Fruit fly (Drosophila melanogaster) whole organism, wandering third instar larva: Measurements from ENCODE around the gene x16.

Experiments
- Abd-B ChIP-seq: fragments of >200 bp; optimal IDR thresholded peaks from 2 replicates; lab custom pipeline; 2017; ENCODE audit warnings: missing biosample characterization, missing genetic modification characterization
- CG32264 ChIP-seq: fragments of 200-800 bp; sonication (Bioruptor generic); optimal IDR thresholded peaks from 2 replicates; lab custom pipeline; 2016; ENCODE audit warnings: missing biosample characterization, missing genetic modification characterization
- CG9705 ChIP-seq: fragments of 200-800 bp; sonication (Bioruptor generic); optimal IDR thresholded peaks from 2 replicates; lab custom pipeline; 2018; ENCODE audit warnings: missing biosample characterization, mild to moderate bottlenecking, missing genetic modification characterization
- Dfd ChIP-seq: fragments of >200 bp; optimal IDR thresholded peaks from 2 replicates; lab custom pipeline; 2017; ENCODE audit warnings: missing biosample characterization, missing genetic modification characterization
- Dif ChIP-seq: fragments of 200-275, 200-300 bp; sonication (Bioruptor generic); optimal IDR thresholded peaks from 2 replicates; lab custom pipeline; 2018; ENCODE audit warnings: missing biosample characterization, missing genetic modification characterization; ENCODE audit not compliant: partially characterized antibody
- GATAd ChIP-seq: sonication (Bioruptor generic); optimal IDR thresholded peaks from 2 replicates; lab custom pipeline; 2016; ENCODE audit warnings: missing biosample characterization, missing genetic modification characterization
- HLH106 ChIP-seq: fragments of 200-800 bp; optimal IDR thresholded peaks from 3 replicates; lab custom pipeline; 2019; ENCODE audit warnings: missing biosample characterization, mild to moderate bottlenecking, missing genetic modification characterization, moderate library complexity
- Hr78 ChIP-seq: fragments of >200 bp; optimal IDR thresholded peaks from 2 replicates; lab custom pipeline; 2017; ENCODE audit warnings: missing biosample characterization, missing genetic modification characterization
- Hr83 ChIP-seq: fragments of 200-300 bp; sonication (Bioruptor generic); optimal IDR thresholded peaks from 2 replicates; lab custom pipeline; 2016; ENCODE audit warnings: missing biosample characterization, mild to moderate bottlenecking, missing genetic modification characterization, moderate library complexity; ENCODE audit not compliant: poor library complexity, severe bottlenecking
- Jra ChIP-seq: sonication (Bioruptor generic); optimal IDR thresholded peaks from 2 replicates; lab custom pipeline; 2016; ENCODE audit warnings: missing biosample characterization, missing genetic modification characterization
- Mio ChIP-seq: sonication (Bioruptor generic); optimal IDR thresholded peaks from 2 replicates; lab custom pipeline; 2016; ENCODE audit warnings: missing biosample characterization, missing genetic modification characterization
- Myc ChIP-seq: fragments of >200 bp; optimal IDR thresholded peaks from 2 replicates; lab custom pipeline; 2017
- N ChIP-seq: fragments of >200 bp; optimal IDR thresholded peaks from 2 replicates; lab custom pipeline; 2018; ENCODE audit warnings: missing biosample characterization, missing external identifiers, missing genetic modification characterization
- OdsH ChIP-seq: fragments of 200-800 bp; sonication (Bioruptor generic); optimal IDR thresholded peaks from 2 replicates; lab custom pipeline; 2016; ENCODE audit warnings: missing biosample characterization, mild to moderate bottlenecking, missing genetic modification characterization
- Rel ChIP-seq, 2 experiments: fragments of 200-800 bp; sonication (Bioruptor generic) in 1 of 2; optimal IDR thresholded peaks; 2 replicates in 1 of 2; 3 replicates in 1 of 2; lab custom pipeline; 2016 to 2019; ENCODE audit warnings: mild to moderate bottlenecking in 2 of 2, missing biosample characterization in 2 of 2, missing genetic modification characterization in 2 of 2, moderate library complexity in 1 of 2
- Sp1 ChIP-seq: fragments of 200-800 bp; sonication (Bioruptor generic); optimal IDR thresholded peaks from 3 replicates; lab custom pipeline; 2019; ENCODE audit warnings: missing biosample characterization, mild to moderate bottlenecking, missing genetic modification characterization, moderate library complexity
- br ChIP-seq: fragments of 200-800 bp; sonication (Bioruptor generic); optimal IDR thresholded peaks from 2 replicates; lab custom pipeline; 2016; ENCODE audit warnings: missing biosample characterization, missing genetic modification characterization
- brk ChIP-seq: fragments of 200-800 bp; sonication (Bioruptor generic); optimal IDR thresholded peaks from 2 replicates; lab custom pipeline; 2016; ENCODE audit warnings: missing biosample characterization, mild to moderate bottlenecking, missing genetic modification characterization
- dl ChIP-seq, 2 experiments: fragments of 175-275, 200-275 bp in 1 of 2; fragments of 200-275 bp in 1 of 2; sonication (Bioruptor generic); optimal IDR thresholded peaks; lab custom pipeline; 2018; ENCODE audit warnings: mild to moderate bottlenecking in 2 of 2, missing biosample characterization in 2 of 2, missing genetic modification characterization in 2 of 2, moderate library complexity in 2 of 2; ENCODE audit not compliant: partially characterized antibody in 2 of 2, insufficient read depth in 1 of 2
- dsf ChIP-seq: sonication (Bioruptor generic); optimal IDR thresholded peaks from 2 replicates; lab custom pipeline; 2016; ENCODE audit warnings: missing biosample characterization, missing genetic modification characterization, borderline replicate concordance
- ey ChIP-seq: fragments of 200-800 bp; sonication (Bioruptor generic); optimal IDR thresholded peaks from 2 replicates; lab custom pipeline; 2016; ENCODE audit warnings: missing biosample characterization, missing genetic modification characterization
- foxo ChIP-seq, 2 experiments: fragments of 200-800 bp; sonication (Bioruptor generic); optimal IDR thresholded peaks; 2 replicates in 1 of 2; 3 replicates in 1 of 2; lab custom pipeline; 2016 to 2017; ENCODE audit warnings: missing biosample characterization in 2 of 2, missing genetic modification characterization in 2 of 2
- h ChIP-seq: fragments of 200-800 bp; sonication (Bioruptor generic); optimal IDR thresholded peaks from 3 replicates; lab custom pipeline; 2016; ENCODE audit warnings: missing biosample characterization, mild to moderate bottlenecking, missing genetic modification characterization
- jim ChIP-seq: fragments of 175-275, 200-325 bp; sonication (Bioruptor generic); optimal IDR thresholded peaks from 2 replicates; lab custom pipeline; 2016; ENCODE audit warnings: missing biosample characterization, mild to moderate bottlenecking, missing genetic modification characterization
- lola ChIP-seq: fragments of >200 bp; optimal IDR thresholded peaks from 2 replicates; lab custom pipeline; 2017; ENCODE audit warnings: missing biosample characterization, missing genetic modification characterization
- pan ChIP-seq: fragments of >200 bp; optimal IDR thresholded peaks from 2 replicates; lab custom pipeline; 2017
- psq ChIP-seq: fragments of 200-800 bp; sonication (Bioruptor generic); optimal IDR thresholded peaks from 3 replicates; lab custom pipeline; 2017; ENCODE audit warnings: missing biosample characterization, mild to moderate bottlenecking, missing genetic modification characterization, moderate library complexity
- rgr ChIP-seq: fragments of 200-800 bp; sonication (Bioruptor generic); optimal IDR thresholded peaks from 3 replicates; lab custom pipeline; 2016; ENCODE audit warnings: missing biosample characterization, mild to moderate bottlenecking, missing genetic modification characterization
- sage ChIP-seq: fragments of 200-800 bp; sonication (Bioruptor generic); optimal IDR thresholded peaks from 2 replicates; lab custom pipeline; 2016; ENCODE audit warnings: missing biosample characterization, mild to moderate bottlenecking, missing genetic modification characterization
- sv ChIP-seq: fragments of 200-800 bp; sonication (Bioruptor generic); optimal IDR thresholded peaks from 3 replicates; lab custom pipeline; 2016; ENCODE audit warnings: missing biosample characterization, missing genetic modification characterization
- usp ChIP-seq: fragments of >200 bp; optimal IDR thresholded peaks from 2 replicates; lab custom pipeline; 2017; ENCODE audit warnings: missing biosample characterization, missing genetic modification characterization
- woc ChIP-seq: sonication (Bioruptor generic); optimal IDR thresholded peaks from 2 replicates; lab custom pipeline; 2016; ENCODE audit warnings: missing biosample characterization, mild to moderate bottlenecking, missing genetic modification characterization

The x16 gene

DNA sequence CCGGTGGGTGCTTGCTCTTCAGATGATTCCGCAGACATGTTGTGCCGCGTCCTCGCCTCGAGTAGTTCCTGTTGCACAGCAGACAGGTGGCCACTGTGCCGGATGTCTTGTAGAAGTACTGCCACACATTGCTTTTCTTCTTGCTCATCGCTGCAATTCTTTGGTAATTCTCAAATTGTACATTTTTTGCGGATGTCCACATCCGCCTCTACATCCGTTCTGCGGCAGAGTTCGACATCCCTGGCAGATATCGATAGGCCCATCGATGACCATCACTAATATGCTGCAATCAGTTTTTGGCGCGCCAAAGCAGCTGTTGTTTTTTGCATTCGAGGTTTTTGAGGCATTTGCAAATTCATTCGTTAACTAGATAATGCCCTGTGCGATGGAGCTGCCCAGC is 36.7 kb upstream of the x16 start, which contains the start of the genes CG13775 and CG3430:
Gene CG13775 (minus strand): TSS at position 226 of the 400 bp plus-strand sequence.
Gene CG3430 (plus strand): TSS at position 284 of the 400 bp plus-strand sequence.
- TF ChIP-seq sv (no peak), sage (GFP tag; lab: Kevin White, UChicago) (no peak), dsf (no peak), usp (no peak), Sp1 (no peak), Hr78 (GFP tag; lab: Kevin White, UChicago) (no peak), brk (GFP tag; lab: Kevin White, UChicago) (no peak), OdsH (GFP tag; lab: Kevin White, UChicago) (peak; percentile 5), Hr83 (GFP tag; lab: Kevin White, UChicago) (no peak), GATAd (no peak), lola (GFP tag; lab: Kevin White, UChicago) (no peak), Mio (GFP tag; lab: Kevin White, UChicago) (no peak), jim (GFP tag; lab: Kevin White, UChicago) (no peak), Abd-B (GFP tag; lab: Kevin White, UChicago) (no peak), Dif (no peak), pan (no peak), Myc (lab: Kevin White, UChicago) (peak; percentile 33), foxo (GFP tag; optimal IDR thresholded peaks at IDR 0.05; lab: Kevin White, UChicago) (no peak), Dfd (GFP tag; lab: Kevin White, UChicago) (no peak), CG32264 (no peak), HLH106 (tag; lab: Kevin White, UChicago) (peak; percentile 39), h (GFP tag; lab: Kevin White, UChicago) (no peak), ey (no peak), Rel (GFP tag; optimal IDR thresholded peaks at IDR 0.05; lab: Kevin White, UChicago) (no peak), Rel (tag; optimal IDR thresholded peaks at IDR 0.05; lab: Kevin White, UChicago) (no peak), rgr (GFP tag; lab: Kevin White, UChicago) (no peak), dl (GFP tag; optimal IDR thresholded peaks at IDR 0.05; lab: Kevin White, UChicago; ENCODE audit: insufficient read depth in 1 of 2, partially characterized antibody in 2 of 2) (no peak), N (GFP tag; lab: Kevin White, UChicago) (no peak), psq (GFP tag; lab: Kevin White, UChicago) (peak; percentile 0)

DNA sequence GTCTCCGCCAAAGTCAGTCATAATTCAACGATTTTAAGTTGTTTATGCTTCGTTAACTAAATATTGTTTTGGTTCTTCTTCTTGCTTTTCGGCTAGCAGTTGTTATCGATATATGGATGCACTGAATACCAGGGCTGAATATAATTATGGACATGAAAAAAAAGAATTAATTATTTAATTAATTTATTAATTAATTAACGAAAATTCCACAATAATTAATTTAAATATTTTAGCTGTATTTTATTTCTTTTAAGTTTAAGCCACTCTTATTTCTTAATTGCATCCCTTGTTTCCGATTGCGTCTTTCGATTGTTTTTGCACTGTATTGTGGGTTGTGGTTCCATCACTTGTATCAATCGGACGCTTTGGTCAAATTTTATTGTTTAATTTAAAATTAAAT is 30.1 kb upstream of the x16 start, which contains the start of the genes Gas41 and SA1:
Gene Gas41 (minus strand): TSS at position 112 of the 400 bp plus-strand sequence.
Gene SA1 (plus strand): TSS at position 326 of the 400 bp plus-strand sequence.
- peak; percentile 44 for TF ChIP-seq psq (GFP tag; lab: Kevin White, UChicago)
- TF ChIP-seq sv = peak; percentile 44
- TF ChIP-seq sage (GFP tag; lab: Kevin White, UChicago) = no peak
- no peak for TF ChIP-seq dl (GFP tag; optimal IDR thresholded peaks at IDR 0.05; lab: Kevin White, UChicago; ENCODE audit: insufficient read depth in 1 of 2, partially characterized antibody in 2 of 2)
- TF ChIP-seq HLH106 (tag; lab: Kevin White, UChicago) = peak; percentile 91
- TF ChIP-seq OdsH (GFP tag; lab: Kevin White, UChicago) = peak; percentile 88
- peak; percentile 76 for TF ChIP-seq ey
- peak; percentile 90 for TF ChIP-seq Sp1
- TF ChIP-seq dsf = peak; percentile 78
- TF ChIP-seq Rel (GFP tag; optimal IDR thresholded peaks at IDR 0.05; lab: Kevin White, UChicago) = no peak
- no peak for TF ChIP-seq Rel (tag; optimal IDR thresholded peaks at IDR 0.05; lab: Kevin White, UChicago)
- TF ChIP-seq br (GFP tag; lab: Kevin White, UChicago) = peak; percentile 62
- TF ChIP-seq h (GFP tag; lab: Kevin White, UChicago) = no peak
- TF ChIP-seq CG32264 = no peak
- peak; percentile 64 for TF ChIP-seq CG9705 (GFP tag; lab: Kevin White, UChicago)

DNA sequence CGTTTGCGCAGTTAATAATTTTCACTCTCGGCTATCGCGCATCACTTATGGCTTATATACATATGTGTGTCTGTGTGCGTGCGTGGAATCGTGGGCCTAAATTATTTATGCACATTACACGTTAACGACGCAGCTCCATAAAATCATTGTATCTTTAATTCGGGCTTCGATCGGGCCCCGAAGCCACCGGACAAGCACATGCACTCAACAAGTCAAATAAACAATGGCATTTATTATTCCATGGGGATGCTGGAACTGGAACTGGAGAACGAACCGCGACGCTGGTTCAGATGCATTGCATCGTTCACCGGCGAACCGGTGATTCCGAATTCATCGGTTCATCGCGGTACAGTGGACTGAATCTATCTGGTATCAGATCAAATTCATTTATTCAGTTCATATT is 28.5 kb upstream of the x16 start, which contains the start of gene ihog:
Gene ihog (minus strand): TSS at position 269 of the 403 bp plus-strand sequence.
- TF ChIP-seq Sp1 (no peak), woc (GFP tag; lab: Kevin White, UChicago) (peak; percentile 77), dsf (no peak)

DNA sequence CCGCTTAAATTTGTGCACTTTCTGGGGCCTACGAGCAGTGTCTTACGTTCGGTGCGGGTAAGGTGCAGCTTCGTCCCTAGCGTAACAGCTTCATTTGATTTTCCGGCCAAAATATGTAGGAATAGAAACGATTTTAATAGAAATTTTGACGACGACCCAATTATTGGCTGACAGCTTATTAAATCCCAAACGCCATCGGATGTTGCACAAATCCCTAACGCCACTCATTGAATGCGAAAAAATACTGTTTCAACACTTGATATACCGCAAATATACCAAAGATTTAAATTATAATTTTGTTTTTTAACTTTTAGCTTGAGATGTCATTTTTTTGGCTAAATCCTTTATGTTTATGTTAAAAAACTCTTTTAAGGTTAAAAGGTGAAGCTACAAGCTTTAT is 25.1 kb upstream of the x16 start, which contains the start of gene Fgop2:
Gene Fgop2 (minus strand): TSS at position 202 of the 400 bp plus-strand sequence.
- TF ChIP-seq Rel (GFP tag; optimal IDR thresholded peaks at IDR 0.05; lab: Kevin White, UChicago) = no peak
- TF ChIP-seq Rel (tag; optimal IDR thresholded peaks at IDR 0.05; lab: Kevin White, UChicago) = peak; percentile 7
- no peak for TF ChIP-seq woc (GFP tag; lab: Kevin White, UChicago)

DNA sequence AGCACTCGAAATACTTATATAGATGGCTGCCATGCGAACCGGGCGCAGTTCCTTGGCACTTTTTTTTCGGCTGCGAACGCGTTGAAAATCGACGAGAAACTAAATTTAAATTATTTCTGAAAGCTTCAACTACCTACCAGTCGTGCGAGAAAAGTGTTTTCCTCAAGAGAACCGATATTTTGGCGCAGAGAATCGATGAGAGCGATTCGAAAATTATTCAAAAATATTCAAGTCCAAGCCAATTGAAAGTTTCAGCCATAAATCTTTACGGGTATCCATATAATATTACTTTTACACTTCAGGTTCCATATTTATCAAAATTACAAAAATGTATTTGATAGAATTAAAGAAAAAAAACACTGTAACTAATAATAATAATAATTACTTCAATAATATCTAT is 22.7 kb upstream of the x16 start, which contains the start of gene CG18304:
Gene CG18304 (minus strand): TSS at position 101 of the 400 bp plus-strand sequence.
- TF ChIP-seq Dfd (GFP tag; lab: Kevin White, UChicago) (no peak), rgr (GFP tag; lab: Kevin White, UChicago) (no peak), brk (GFP tag; lab: Kevin White, UChicago) (no peak), sv (no peak), Abd-B (GFP tag; lab: Kevin White, UChicago) (no peak), CG32264 (no peak), Rel (GFP tag; optimal IDR thresholded peaks at IDR 0.05; lab: Kevin White, UChicago) (no peak), Rel (tag; optimal IDR thresholded peaks at IDR 0.05; lab: Kevin White, UChicago) (no peak), Jra (GFP tag; lab: Kevin White, UChicago) (no peak), pan (no peak)
- TF ChIP-seq, all 38 proteins: peak for 0
